Worm (Caenorhabditis elegans) whole organism, L1 larva: Measurements from ENCODE around the gene ZK1127.13.

ENCODE experiments used
- C34B4.2 ChIP-seq: sonication (generic microtip); optimal IDR thresholded peaks from 2 replicates; lab custom pipeline; 2017; ENCODE audit warnings: mild to moderate bottlenecking, missing genetic modification characterization, missing compliant biosample characterization
- Y116A8C.19 ChIP-seq: sonication (generic microtip); optimal IDR thresholded peaks from 2 replicates; lab custom pipeline; 2016; ENCODE audit warnings: missing compliant biosample characterization, missing genetic modification characterization, borderline replicate concordance
- aha-1 ChIP-seq: fragments of 150-350 bp; optimal IDR thresholded peaks from 2 replicates; lab custom pipeline; 2014; ENCODE audit warnings: missing biosample characterization, missing genetic modification characterization
- alr-1 ChIP-seq: fragments of 200-800 bp; sonication (Bioruptor generic); optimal IDR thresholded peaks from 2 replicates; lab custom pipeline; 2018; ENCODE audit warnings: borderline replicate concordance, mild to moderate bottlenecking, missing genetic modification characterization, missing compliant biosample characterization
- blmp-1 ChIP-seq: fragments of 150-350 bp; optimal IDR thresholded peaks from 2 replicates; lab custom pipeline; 2014; ENCODE audit warnings: missing biosample characterization, missing genetic modification characterization
- ceh-63 ChIP-seq: fragments of 200-800 bp; sonication (Bioruptor generic); optimal IDR thresholded peaks from 2 replicates; lab custom pipeline; 2018; ENCODE audit warnings: mild to moderate bottlenecking, missing genetic modification characterization, missing compliant biosample characterization
- ceh-8 ChIP-seq: fragments of 200-800 bp; sonication (Bioruptor generic); optimal IDR thresholded peaks from 2 replicates; lab custom pipeline; 2018; ENCODE audit warnings: mild to moderate bottlenecking, missing genetic modification characterization, moderate library complexity, missing compliant biosample characterization
- ceh-90 ChIP-seq: sonication (generic microtip); optimal IDR thresholded peaks from 2 replicates; lab custom pipeline; 2016; ENCODE audit warnings: missing genetic modification characterization, missing compliant biosample characterization
- dsc-1 ChIP-seq: sonication (generic microtip); optimal IDR thresholded peaks from 2 replicates; lab custom pipeline; 2016; ENCODE audit warnings: mild to moderate bottlenecking, missing genetic modification characterization, missing compliant biosample characterization
- egl-27 ChIP-seq, 2 experiments: fragments of 150-350 bp in 1 of 2; sonication (generic microtip); optimal IDR thresholded peaks; 3 replicates each; lab custom pipeline; 2017 to 2018; ENCODE audit warnings: missing biosample characterization in 2 of 2, missing genetic modification characterization in 2 of 2, missing genetic modification reagents in 2 of 2
- elt-2 ChIP-seq: sonication (generic microtip); optimal IDR thresholded peaks from 2 replicates; lab custom pipeline; 2016; ENCODE audit warnings: missing genetic modification characterization, mild to moderate bottlenecking, inconsistent platforms, missing compliant biosample characterization, missing genetic modification reagents
- elt-3 ChIP-seq, 6 experiments: fragments of 150-350 bp in 1 of 6; sonication (generic microtip); optimal IDR thresholded peaks; 2 replicates each; lab custom pipeline; 2017 to 2018; ENCODE audit warnings: missing biosample characterization in 6 of 6, missing genetic modification characterization in 6 of 6, inconsistent platforms in 1 of 6
- fkh-10 ChIP-seq: sonication (generic microtip); optimal IDR thresholded peaks from 2 replicates; lab custom pipeline; 2017; ENCODE audit warnings: missing biosample characterization, missing genetic modification reagents, missing genetic modification characterization
- fkh-4 ChIP-seq: sonication (generic microtip); optimal IDR thresholded peaks from 2 replicates; lab custom pipeline; 2016; ENCODE audit warnings: missing compliant biosample characterization, missing genetic modification characterization, borderline replicate concordance
- fos-1 ChIP-seq: fragments of 150-350 bp; optimal IDR thresholded peaks from 2 replicates; lab custom pipeline; 2014; ENCODE audit warnings: missing biosample characterization, missing genetic modification characterization
- hlh-4 ChIP-seq: sonication (generic microtip); optimal IDR thresholded peaks from 2 replicates; lab custom pipeline; 2016; ENCODE audit warnings: mild to moderate bottlenecking, missing genetic modification characterization, missing compliant biosample characterization
- hpl-2 ChIP-seq: fragments of 150-350 bp; optimal IDR thresholded peaks from 2 replicates; lab custom pipeline; 2014; ENCODE audit warnings: missing biosample characterization, missing genetic modification reagents, missing genetic modification characterization
- jun-1 ChIP-seq: fragments of 150-350 bp; optimal IDR thresholded peaks from 2 replicates; lab custom pipeline; 2014; ENCODE audit warnings: missing biosample characterization, missing genetic modification reagents, missing genetic modification characterization
- lin-14 ChIP-seq: fragments of 200-800 bp; sonication (Bioruptor generic); optimal IDR thresholded peaks from 2 replicates; lab custom pipeline; 2018; ENCODE audit warnings: mild to moderate bottlenecking, missing genetic modification characterization, moderate library complexity, missing compliant biosample characterization
- lin-15B ChIP-seq: fragments of 150-350 bp; sonication (generic microtip); optimal IDR thresholded peaks from 3 replicates; lab custom pipeline; 2014; ENCODE audit warnings: missing biosample characterization, missing genetic modification characterization
- lin-35 ChIP-seq, 2 experiments: fragments of 150-350 bp; optimal IDR thresholded peaks; 2 replicates each; lab custom pipeline; 2014; ENCODE audit warnings: missing biosample characterization in 2 of 2, missing genetic modification characterization in 2 of 2, missing genetic modification reagents in 2 of 2
- lir-3 ChIP-seq: sonication (generic microtip); optimal IDR thresholded peaks from 2 replicates; lab custom pipeline; 2016; ENCODE audit warnings: mild to moderate bottlenecking, missing genetic modification characterization, moderate library complexity, missing compliant biosample characterization; ENCODE audit not compliant: poor library complexity
- mab-9 ChIP-seq: fragments of 200-800 bp; sonication (Bioruptor generic); IDR thresholded peaks from 2 replicates; pipeline ENCODE4 v1.3.6; 2022; ENCODE audit warnings: missing genetic modification reagents, missing genetic modification characterization, missing compliant biosample characterization
- nhr-19 ChIP-seq: fragments of 200-800 bp; sonication (Bioruptor generic); conservative IDR thresholded peaks from 2 replicates; pipeline ENCODE4 v1.3.6; 2022; ENCODE audit warnings: missing genetic modification characterization, missing compliant biosample characterization
- nhr-20 ChIP-seq: sonication (generic microtip); optimal IDR thresholded peaks from 2 replicates; lab custom pipeline; 2016; ENCODE audit warnings: mild to moderate bottlenecking, missing genetic modification characterization, missing compliant biosample characterization
- nhr-28 ChIP-seq: fragments of 150-350 bp; optimal IDR thresholded peaks from 2 replicates; lab custom pipeline; 2014; ENCODE audit warnings: missing biosample characterization, missing genetic modification characterization
- nhr-47 ChIP-seq: sonication (generic microtip); optimal IDR thresholded peaks from 2 replicates; lab custom pipeline; 2016; ENCODE audit warnings: mild to moderate bottlenecking, missing genetic modification characterization, moderate library complexity, missing compliant biosample characterization
- nhr-71 ChIP-seq: sonication (generic microtip); optimal IDR thresholded peaks from 2 replicates; lab custom pipeline; 2016; ENCODE audit warnings: mild to moderate bottlenecking, missing genetic modification characterization, moderate library complexity, missing compliant biosample characterization
- nhr-77 ChIP-seq: fragments of 150-350 bp; optimal IDR thresholded peaks from 2 replicates; lab custom pipeline; 2014; ENCODE audit warnings: missing biosample characterization, missing genetic modification characterization
- nhr-84 ChIP-seq: sonication (generic microtip); optimal IDR thresholded peaks from 2 replicates; lab custom pipeline; 2017; ENCODE audit warnings: missing biosample characterization, missing genetic modification characterization
- nhr-85 ChIP-seq: sonication (generic microtip); peaks from one replicate; lab custom pipeline; 2016; ENCODE audit warnings: missing genetic modification characterization, inconsistent platforms, missing compliant biosample characterization
- pag-3 ChIP-seq: sonication (generic microtip); optimal IDR thresholded peaks from 2 replicates; lab custom pipeline; 2017; ENCODE audit warnings: missing genetic modification characterization, mild to moderate bottlenecking, missing compliant biosample characterization, antibody characterized with exemption, borderline replicate concordance; ENCODE audit not compliant: insufficient read depth
- rnt-1 ChIP-seq: sonication (generic microtip); optimal IDR thresholded peaks from 2 replicates; lab custom pipeline; 2016; ENCODE audit warnings: mild to moderate bottlenecking, missing genetic modification characterization, moderate library complexity, missing compliant biosample characterization
- skn-1 ChIP-seq: fragments of 150-350 bp; optimal IDR thresholded peaks from 2 replicates; lab custom pipeline; 2014; ENCODE audit warnings: missing biosample characterization, missing genetic modification characterization
- snu-23 ChIP-seq: sonication (generic microtip); optimal IDR thresholded peaks from 2 replicates; lab custom pipeline; 2016; ENCODE audit warnings: missing genetic modification characterization, missing compliant biosample characterization
- tbx-2 ChIP-seq: sonication (generic microtip); optimal IDR thresholded peaks from 2 replicates; lab custom pipeline; 2016; ENCODE audit warnings: missing genetic modification characterization, missing compliant biosample characterization
- tlp-1 ChIP-seq: fragments of 150-350 bp; optimal IDR thresholded peaks from 2 replicates; lab custom pipeline; 2014; ENCODE audit warnings: missing biosample characterization, missing genetic modification characterization
- unc-130 ChIP-seq: fragments of 150-350 bp; optimal IDR thresholded peaks from 2 replicates; lab custom pipeline; 2017; ENCODE audit warnings: missing biosample characterization, missing genetic modification characterization, inconsistent platforms
- unc-30 ChIP-seq: sonication (generic microtip); optimal IDR thresholded peaks from 2 replicates; lab custom pipeline; 2017; ENCODE audit warnings: missing biosample characterization, missing genetic modification characterization
- unc-62 ChIP-seq: fragments of 150-350 bp; optimal IDR thresholded peaks from 2 replicates; lab custom pipeline; 2014; ENCODE audit warnings: missing biosample characterization, missing genetic modification reagents, missing genetic modification characterization
- vab-15 ChIP-seq: sonication (generic microtip); optimal IDR thresholded peaks from 2 replicates; lab custom pipeline; 2017; ENCODE audit warnings: missing genotype, mild to moderate bottlenecking, missing genetic modification characterization, missing compliant biosample characterization

The ZK1127.13 gene

DNA sequence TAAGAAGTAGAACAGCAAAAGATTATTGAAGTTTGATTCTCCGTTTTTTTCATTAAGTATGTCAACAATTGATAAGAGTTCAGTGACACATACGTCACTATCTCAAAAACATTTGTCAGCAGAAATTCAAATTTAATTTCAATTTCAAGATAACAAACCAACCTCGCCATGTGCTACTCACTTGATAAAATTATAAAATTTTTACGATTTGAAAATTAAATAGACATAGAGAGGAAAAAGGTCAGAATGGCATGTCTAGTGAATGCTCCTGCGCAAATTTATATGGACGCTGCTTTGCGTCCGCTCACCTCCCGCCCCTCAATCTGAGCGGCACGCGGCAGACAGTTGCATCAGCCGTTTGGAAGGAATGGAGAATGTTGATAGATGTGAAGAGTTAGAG, 7.1 kb downstream of the ZK1127.13 start:
- TF ChIP-seq nhr-20 (tag; lab: Kevin White, UChicago) (peak; percentile 19), blmp-1 (tag; lab: Kevin White, UChicago) (no peak), alr-1 (tag; lab: Kevin White, UChicago) (no peak), unc-30 (tag; lab: Kevin White, UChicago) (no peak), lin-14 (GFP tag; lab: Kevin White, UChicago) (peak; percentile 32), rnt-1 (tag; lab: Kevin White, UChicago) (peak; percentile 57), Y116A8C.19 (tag; lab: Kevin White, UChicago) (no peak), lin-35 (GFP tag; optimal IDR thresholded peaks at IDR 0.05; lab: Kevin White, UChicago) (peak in 1 of 2 experiments; percentile 13), lin-15B (no peak), nhr-19 (GFP tag; lab: Robert Waterston, UW) (no peak), ceh-8 (GFP tag; lab: Kevin White, UChicago) (no peak), C34B4.2 (tag; lab: Kevin White, UChicago) (no peak), nhr-71 (tag; lab: Kevin White, UChicago) (peak; percentile 15), tlp-1 (tag; lab: Kevin White, UChicago) (no peak), elt-2 (tag; lab: Kevin White, UChicago) (peak; percentile 93), jun-1 (tag; lab: Kevin White, UChicago) (no peak), skn-1 (tag; lab: Kevin White, UChicago) (no peak), lir-3 (tag; lab: Kevin White, UChicago) (no peak), snu-23 (no peak), elt-3 (tag; optimal IDR thresholded peaks at IDR 0.05; lab: Kevin White, UChicago) (no peak)
- TF ChIP-seq, all 84 proteins: peak for 6

ce11 chrII:7060791-7061190, 7.7 kb downstream of the ZK1127.13 start:
- TF ChIP-seq skn-1 (tag; lab: Kevin White, UChicago) (peak; percentile 92), ceh-63 (GFP tag; lab: Kevin White, UChicago) (no peak), mab-9 (GFP tag; lab: Robert Waterston, UW) (no peak), fos-1 (tag; lab: Kevin White, UChicago) (no peak), fkh-10 (GFP tag; lab: Kevin White, UChicago) (no peak), ceh-90 (no peak), nhr-85 (tag; lab: Kevin White, UChicago) (no peak), C34B4.2 (tag; lab: Kevin White, UChicago) (no peak), dsc-1 (tag; lab: Kevin White, UChicago) (no peak), rnt-1 (tag; lab: Kevin White, UChicago) (no peak), nhr-28 (tag; lab: Kevin White, UChicago) (peak; percentile 3), fkh-4 (no peak)
- TF ChIP-seq, all 84 proteins: peak for 2

DNA sequence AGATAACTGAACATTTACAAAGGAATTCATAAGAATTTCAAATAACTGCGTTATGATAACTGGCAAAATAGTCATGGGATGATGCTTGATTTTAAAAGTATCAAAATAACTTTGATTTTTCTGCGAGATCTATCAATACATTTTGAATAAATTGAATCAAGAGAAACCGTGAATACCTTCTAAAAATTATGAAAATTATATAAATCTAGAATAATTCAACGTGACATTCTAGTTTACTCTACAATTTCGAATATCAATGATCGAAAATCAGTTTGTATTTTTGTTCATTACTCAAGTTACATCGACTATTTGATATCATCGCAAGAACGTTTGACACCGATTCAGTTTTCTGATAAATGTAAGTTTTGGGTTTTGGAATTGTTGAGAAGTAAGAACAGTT, 8.6 kb downstream of the ZK1127.13 start, which contains the start of gene acs-6:
Gene acs-6, plus strand, starts transcription at position 301 of the 400 bp plus-strand sequence.
- no peak for TF ChIP-seq unc-130
- no peak for TF ChIP-seq hlh-4 (tag; lab: Kevin White, UChicago)
- TF ChIP-seq lin-15B = no peak
- no peak for TF ChIP-seq lin-14 (GFP tag; lab: Kevin White, UChicago)
- TF ChIP-seq tbx-2 (tag; lab: Kevin White, UChicago) = no peak
- no peak for TF ChIP-seq unc-62 (GFP tag; lab: Kevin White, UChicago)
- TF ChIP-seq pag-3 = no peak
- TF ChIP-seq mab-9 (GFP tag; lab: Robert Waterston, UW) = no peak
- no peak for TF ChIP-seq blmp-1 (tag; lab: Kevin White, UChicago)
- no peak for TF ChIP-seq aha-1
- no peak for TF ChIP-seq nhr-84 (tag; lab: Kevin White, UChicago)
- no peak for TF ChIP-seq hpl-2 (GFP tag; lab: Kevin White, UChicago)
- TF ChIP-seq nhr-47 = no peak
- no peak for TF ChIP-seq tlp-1 (tag; lab: Kevin White, UChicago)
- TF ChIP-seq nhr-77 = no peak
- TF ChIP-seq vab-15 = no peak
- TF ChIP-seq egl-27 (tag; optimal IDR thresholded peaks at IDR 0.05; lab: Kevin White, UChicago) = no peak
- TF ChIP-seq Y116A8C.19 (tag; lab: Kevin White, UChicago) = no peak
